Worm (Caenorhabditis elegans): ENCODE data around the gene sro-1.

- TF ChIP-seq dao-5 (tag; optimal IDR thresholded peaks at IDR 0.05) (no peak), W03F9.2 (tag; optimal IDR thresholded peaks at IDR 0.05) (no peak), him-1 (tag; optimal IDR thresholded peaks at IDR 0.05) (no peak)
Measured at ce11 chrII:7499390-7499789, 34.0 kb upstream of the sro-1 start, which contains the start of gene srab-14.

Measured in whole organism, L4/young adult.